Fruit fly (Drosophila melanogaster) S2 (cell line): ENCODE measurements around the gene Gcna.

Source experiments
- CG8478 ChIP-seq: fragments of >200 bp; optimal IDR thresholded peaks from 2 replicates; lab custom pipeline; 2018
- CTCF ChIP-seq, 2 experiments: fragments of >200 bp; optimal IDR thresholded peaks; 2 replicates each; lab custom pipeline; 2018

dm6 chrX:1845413-1845951 is 20.2 kb downstream of the Gcna start:
- no peak for TF ChIP-seq CTCF (optimal IDR thresholded peaks at IDR 0.05; lab: Kevin White, UChicago)
- no peak for TF ChIP-seq CG8478 (lab: Kevin White, UChicago)
